Worm (Caenorhabditis elegans): ENCODE data around the gene T28C6.7.

DNA sequence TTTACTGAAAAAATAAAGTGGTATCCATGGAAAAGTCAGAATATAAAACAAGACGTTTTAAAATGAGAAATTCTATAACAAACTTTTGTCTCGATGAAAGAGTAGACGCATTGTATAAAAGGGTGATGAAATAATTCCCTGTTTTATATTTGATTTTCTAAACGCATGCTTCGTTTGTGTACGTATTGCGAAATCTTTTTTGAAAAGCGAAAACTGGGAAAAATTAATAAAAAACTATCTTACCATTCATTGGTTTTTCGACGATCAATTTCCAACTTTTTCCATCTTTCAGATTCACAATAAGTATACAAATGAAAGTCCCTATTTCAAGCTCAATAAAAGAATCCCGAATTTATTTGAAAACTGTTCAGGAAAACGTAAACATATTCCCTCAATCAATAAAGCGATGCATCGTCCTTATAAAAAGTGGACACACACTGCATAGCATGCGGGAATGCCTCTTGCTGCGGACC lies 42.7 kb upstream of the T28C6.7 start, which contains the start of gene C33D9.13:
- no peak for TF ChIP-seq ZK546.5 (tag; optimal IDR thresholded peaks at IDR 0.05)
- no peak for TF ChIP-seq unc-62 (GFP tag; optimal IDR thresholded peaks at IDR 0.05)
- TF ChIP-seq elt-1 (tag; optimal IDR thresholded peaks at IDR 0.05): no peak
- no peak for TF ChIP-seq unc-39 (tag; optimal IDR thresholded peaks at IDR 0.05)
- TF ChIP-seq ama-1 (optimal IDR thresholded peaks at IDR 0.05): no peak
- no peak for TF ChIP-seq daf-12 (tag; optimal IDR thresholded peaks at IDR 0.05)
- TF ChIP-seq fkh-10 (GFP tag; optimal IDR thresholded peaks at IDR 0.05): no peak
- no peak for TF ChIP-seq nhr-28 (tag; optimal IDR thresholded peaks at IDR 0.05)
- no peak for TF ChIP-seq nhr-12 (tag; optimal IDR thresholded peaks at IDR 0.05)
- TF ChIP-seq pqm-1 (tag; optimal IDR thresholded peaks at IDR 0.05): no peak
- no peak for TF ChIP-seq nhr-23 (tag; optimal IDR thresholded peaks at IDR 0.05)
- TF ChIP-seq lin-39 (tag; optimal IDR thresholded peaks at IDR 0.05): no peak
- TF ChIP-seq ceh-82 (tag; optimal IDR thresholded peaks at IDR 0.05): no peak
